Worm (Caenorhabditis elegans) whole organism, young adult: ENCODE data around the gene F58F12.4.

ENCODE experiments used
- B0261.1 ChIP-seq: sonication (generic microtip); optimal IDR thresholded peaks from 2 replicates; lab custom pipeline; 2016; ENCODE audit warnings: mild to moderate bottlenecking, missing genetic modification characterization, moderate library complexity, missing compliant biosample characterization
- B0336.3 ChIP-seq: fragments of 200-800 bp; sonication (Bioruptor generic); IDR thresholded peaks from 2 replicates; pipeline ENCODE4 v1.3.6; 2022; ENCODE audit warnings: missing genetic modification characterization, missing compliant biosample characterization
- F23B12.7 ChIP-seq: sonication (generic microtip); optimal IDR thresholded peaks from 2 replicates; lab custom pipeline; 2017; ENCODE audit warnings: missing genetic modification characterization, mild to moderate bottlenecking, missing compliant biosample characterization, antibody characterized with exemption, moderate library complexity; ENCODE audit not compliant: insufficient read depth
- F52B5.7 ChIP-seq: sonication (generic microtip); optimal IDR thresholded peaks from 2 replicates; lab custom pipeline; 2016; ENCODE audit warnings: mild to moderate bottlenecking, missing genetic modification characterization, missing compliant biosample characterization
- F55B11.4 ChIP-seq: sonication (generic microtip); optimal IDR thresholded peaks from 2 replicates; lab custom pipeline; 2016; ENCODE audit warnings: missing compliant biosample characterization, missing genetic modification characterization, borderline replicate concordance; ENCODE audit not compliant: insufficient read depth
- F57A8.1 ChIP-seq: fragments of 200-800 bp; sonication (Bioruptor generic); optimal IDR thresholded peaks from 2 replicates; lab custom pipeline; 2018; ENCODE audit warnings: mild to moderate bottlenecking, missing genetic modification characterization, moderate library complexity, missing compliant biosample characterization
- K11D2.4 ChIP-seq: fragments of 200-800 bp; sonication (Bioruptor generic); IDR thresholded peaks from 2 replicates; pipeline ENCODE4 v1.3.6; 2022; ENCODE audit warnings: missing genetic modification reagents, missing genetic modification characterization, missing compliant biosample characterization
- T07F8.4 ChIP-seq: sonication (generic microtip); optimal IDR thresholded peaks from 2 replicates; lab custom pipeline; 2016; ENCODE audit warnings: mild to moderate bottlenecking, missing genetic modification characterization, moderate library complexity, missing compliant biosample characterization
- Y53G8AR.9 ChIP-seq: fragments of 200-800 bp; sonication (Bioruptor generic); conservative IDR thresholded peaks from 2 replicates; pipeline ENCODE4 v1.3.6; 2022; ENCODE audit warnings: missing genetic modification reagents, missing genetic modification characterization, missing compliant biosample characterization
- Y56A3A.18 ChIP-seq: fragments of 200-800 bp; sonication (Bioruptor generic); IDR thresholded peaks from 2 replicates; pipeline ENCODE4 v1.3.6; 2022; ENCODE audit warnings: missing genetic modification reagents, missing genetic modification characterization, missing compliant biosample characterization
- Y67H2A.10 ChIP-seq: fragments of 200-800 bp; sonication (Bioruptor generic); conservative IDR thresholded peaks from 2 replicates; pipeline ENCODE4 v1.3.6; 2022; ENCODE audit warnings: missing genetic modification reagents, missing genetic modification characterization, missing compliant biosample characterization
- Y95B8A.8 ChIP-seq: fragments of 200-800 bp; sonication (Bioruptor generic); IDR thresholded peaks from 2 replicates; pipeline ENCODE4 v1.3.6; 2022; ENCODE audit warnings: missing genetic modification reagents, missing genetic modification characterization, missing compliant biosample characterization
- ZK185.1 ChIP-seq: sonication (generic microtip); optimal IDR thresholded peaks from 2 replicates; lab custom pipeline; 2016; ENCODE audit warnings: mild to moderate bottlenecking, missing genetic modification characterization, missing compliant biosample characterization; ENCODE audit not compliant: poor library complexity, severe bottlenecking
- athp-1 ChIP-seq: sonication (generic microtip); optimal IDR thresholded peaks from 2 replicates; lab custom pipeline; 2017; ENCODE audit warnings: mild to moderate bottlenecking, missing genetic modification characterization, missing compliant biosample characterization
- attf-3 ChIP-seq: fragments of 200-800 bp; sonication (Bioruptor generic); conservative IDR thresholded peaks from 2 replicates; pipeline ENCODE4 v1.3.6; 2022; ENCODE audit warnings: missing genetic modification reagents, missing genetic modification characterization, missing compliant biosample characterization
- bed-2 ChIP-seq: fragments of 200-800 bp; sonication (Bioruptor generic); IDR thresholded peaks from 2 replicates; pipeline ENCODE4 v1.3.6; 2022; ENCODE audit warnings: missing genetic modification reagents, missing genetic modification characterization, missing compliant biosample characterization
- ccch-3 ChIP-seq: fragments of 200-800 bp; sonication (Bioruptor generic); optimal IDR thresholded peaks from 2 replicates; lab custom pipeline; 2018; ENCODE audit warnings: mild to moderate bottlenecking, missing genetic modification characterization, missing compliant biosample characterization
- cebp-1 ChIP-seq, 2 experiments: fragments of 200-800 bp in 1 of 2; sonication (Bioruptor generic) in 1 of 2; sonication (generic microtip) in 1 of 2; IDR thresholded peaks in 1 of 2; optimal IDR thresholded peaks in 1 of 2; 2 replicates each; pipeline versions ENCODE4 v1.3.6 to Lab custom; 2017 to 2022; ENCODE audit warnings: missing compliant biosample characterization in 2 of 2, missing genetic modification characterization in 2 of 2, mild to moderate bottlenecking in 1 of 2, missing genetic modification reagents in 1 of 2, moderate library complexity in 1 of 2
- cebp-2 ChIP-seq: fragments of 200-800 bp; sonication (Bioruptor generic); IDR thresholded peaks from 2 replicates; pipeline ENCODE4 v1.3.6; 2022; ENCODE audit warnings: missing genetic modification characterization, missing compliant biosample characterization
- ceh-91 ChIP-seq: fragments of 200-800 bp; sonication (Bioruptor generic); IDR thresholded peaks from 2 replicates; pipeline ENCODE4 v1.3.6; 2022; ENCODE audit warnings: missing genetic modification reagents, missing genetic modification characterization, missing compliant biosample characterization
- chd-7 ChIP-seq: sonication (generic microtip); optimal IDR thresholded peaks from 2 replicates; lab custom pipeline; 2016; ENCODE audit warnings: mild to moderate bottlenecking, missing genetic modification characterization, moderate library complexity, missing compliant biosample characterization
- dox-1 ChIP-seq: fragments of 200-800 bp; sonication (Bioruptor generic); IDR thresholded peaks from 2 replicates; pipeline ENCODE4 v1.3.6; 2022; ENCODE audit warnings: missing genetic modification reagents, missing genetic modification characterization, missing compliant biosample characterization
- dpff-1 ChIP-seq: sonication (generic microtip); optimal IDR thresholded peaks from 2 replicates; lab custom pipeline; 2017; ENCODE audit warnings: mild to moderate bottlenecking, missing genetic modification characterization, missing compliant biosample characterization
- dpl-1 ChIP-seq: fragments of 150-350 bp; optimal IDR thresholded peaks from 2 replicates; lab custom pipeline; 2014; ENCODE audit warnings: missing biosample characterization, missing genetic modification reagents, missing genetic modification characterization
- gei-17 ChIP-seq: fragments of 200-800 bp; sonication (Bioruptor generic); optimal IDR thresholded peaks from 2 replicates; lab custom pipeline; 2018; ENCODE audit warnings: mild to moderate bottlenecking, missing genetic modification characterization, missing compliant biosample characterization
- him-1 ChIP-seq: sonication (generic microtip); optimal IDR thresholded peaks from 2 replicates; lab custom pipeline; 2016; ENCODE audit warnings: missing genotype, missing genetic modification reagents, missing genetic modification characterization, missing compliant biosample characterization
- hmg-1.2 ChIP-seq: fragments of 200-800 bp; sonication (Bioruptor generic); IDR thresholded peaks from 2 replicates; pipeline ENCODE4 v1.3.6; 2022; ENCODE audit warnings: missing genetic modification reagents, missing genetic modification characterization, missing compliant biosample characterization
- hsf-1 ChIP-seq: fragments of 200-800 bp; sonication (Bioruptor generic); IDR thresholded peaks from 2 replicates; pipeline ENCODE4 v1.3.6; 2022; ENCODE audit warnings: missing genetic modification reagents, missing genetic modification characterization, missing compliant biosample characterization
- lag-1 ChIP-seq: fragments of 200-800 bp; sonication (Bioruptor generic); IDR thresholded peaks from 2 replicates; pipeline ENCODE4 v1.3.6; 2022; ENCODE audit warnings: missing genetic modification reagents, missing genetic modification characterization, missing compliant biosample characterization
- let-526 ChIP-seq: fragments of 200-800 bp; sonication (Bioruptor generic); IDR thresholded peaks from 2 replicates; pipeline ENCODE4 v1.3.6; 2022; ENCODE audit warnings: missing genetic modification reagents, missing genetic modification characterization, missing compliant biosample characterization
- let-607 ChIP-seq, 2 experiments: fragments of 200-800 bp in 1 of 2; sonication (Bioruptor generic) in 1 of 2; sonication (generic microtip) in 1 of 2; optimal IDR thresholded peaks; 2 replicates each; lab custom pipeline; 2016 to 2018; ENCODE audit warnings: mild to moderate bottlenecking in 2 of 2, missing compliant biosample characterization in 2 of 2, missing genetic modification characterization in 2 of 2, moderate library complexity in 2 of 2, missing genotype in 1 of 2
- lin-40 ChIP-seq: sonication (generic microtip); optimal IDR thresholded peaks from 2 replicates; lab custom pipeline; 2016; ENCODE audit warnings: missing genetic modification characterization, mild to moderate bottlenecking, missing compliant biosample characterization, missing genotype, missing genetic modification reagents
- lsl-1 ChIP-seq: fragments of 200-800 bp; sonication (Bioruptor generic); optimal IDR thresholded peaks from 2 replicates; lab custom pipeline; 2018; ENCODE audit warnings: mild to moderate bottlenecking, missing genetic modification characterization, moderate library complexity, missing compliant biosample characterization
- madf-8 ChIP-seq: fragments of 200-800 bp; sonication (Bioruptor generic); conservative IDR thresholded peaks from 2 replicates; pipeline ENCODE4 v1.3.6; 2022; ENCODE audit warnings: missing genetic modification reagents, missing genetic modification characterization, missing compliant biosample characterization
- mcd-1 ChIP-seq: fragments of 200-800 bp; sonication (Bioruptor generic); IDR thresholded peaks from 2 replicates; pipeline ENCODE4 v1.3.6; 2022; ENCODE audit warnings: missing genetic modification reagents, missing genetic modification characterization, missing compliant biosample characterization
- mes-4 ChIP-seq: sonication (generic microtip); optimal IDR thresholded peaks from 2 replicates; lab custom pipeline; 2016; ENCODE audit warnings: missing genotype, missing genetic modification characterization, missing compliant biosample characterization
- nhr-27 ChIP-seq: fragments of 200-800 bp; sonication (Bioruptor generic); optimal IDR thresholded peaks from 2 replicates; lab custom pipeline; 2018; ENCODE audit warnings: mild to moderate bottlenecking, missing genetic modification characterization, moderate library complexity, missing compliant biosample characterization
- pbrm-1 ChIP-seq: fragments of 200-800 bp; sonication (Bioruptor generic); IDR thresholded peaks from 2 replicates; pipeline ENCODE4 v1.3.6; 2022; ENCODE audit warnings: missing genetic modification reagents, missing genetic modification characterization, missing compliant biosample characterization
- snpc-1.1 ChIP-seq: sonication (generic microtip); optimal IDR thresholded peaks from 2 replicates; lab custom pipeline; 2017; ENCODE audit warnings: missing genetic modification characterization, mild to moderate bottlenecking, missing compliant biosample characterization, antibody characterized with exemption, moderate library complexity, missing genotype, missing genetic modification reagents; ENCODE audit not compliant: insufficient read depth
- sptf-2 ChIP-seq: fragments of 200-800 bp; sonication (Bioruptor generic); optimal IDR thresholded peaks from 2 replicates; lab custom pipeline; 2018; ENCODE audit warnings: mild to moderate bottlenecking, missing genetic modification characterization, missing compliant biosample characterization
- tbx-9 ChIP-seq: sonication (generic microtip); optimal IDR thresholded peaks from 2 replicates; lab custom pipeline; 2016; ENCODE audit warnings: borderline replicate concordance, missing genetic modification characterization, inconsistent platforms, missing compliant biosample characterization
- unc-130 ChIP-seq: sonication (generic microtip); optimal IDR thresholded peaks from 2 replicates; lab custom pipeline; 2016; ENCODE audit warnings: missing genetic modification reagents, missing genetic modification characterization, missing compliant biosample characterization
- zim-3 ChIP-seq: sonication (generic microtip); optimal IDR thresholded peaks from 2 replicates; lab custom pipeline; 2017; ENCODE audit warnings: mild to moderate bottlenecking, missing genetic modification characterization, moderate library complexity, missing compliant biosample characterization
- ztf-18 ChIP-seq: sonication (generic microtip); optimal IDR thresholded peaks from 2 replicates; lab custom pipeline; 2016; ENCODE audit warnings: missing genotype, mild to moderate bottlenecking, missing genetic modification characterization, missing compliant biosample characterization
- ztf-26 ChIP-seq: sonication (generic microtip); optimal IDR thresholded peaks from 2 replicates; lab custom pipeline; 2017; ENCODE audit warnings: missing genetic modification characterization, missing compliant biosample characterization
- ztf-6 ChIP-seq: fragments of 200-800 bp; sonication (Bioruptor generic); IDR thresholded peaks from 2 replicates; pipeline ENCODE4 v1.3.6; 2022; ENCODE audit warnings: missing genetic modification reagents, missing genetic modification characterization, missing compliant biosample characterization

F58F12.4 gene

ce11 chrII:6346551-6347079 is 40.0 kb upstream of the F58F12.4 start (continued):
- TF ChIP-seq lsl-1 (GFP tag; lab: Kevin White, UChicago) (no peak), Y56A3A.18 (GFP tag; lab: Robert Waterston, UW) (peak; percentile 83; the same call in 1 of the 2 replicates), Y67H2A.10 (GFP tag; lab: Robert Waterston, UW) (no peak), Y53G8AR.9 (GFP tag; lab: Robert Waterston, UW) (peak; percentile 97), cebp-2 (GFP tag; lab: Robert Waterston, UW) (0 out of 2 replicates have a peak, but pooled peaks have one; percentile 65), B0336.3 (GFP tag; lab: Robert Waterston, UW) (peak; percentile 94), ztf-26 (tag; lab: Kevin White, UChicago) (peak; percentile 62), F55B11.4 (tag; lab: Kevin White, UChicago) (no peak), unc-130 (GFP tag; lab: Kevin White, UChicago) (peak; percentile 56), madf-8 (GFP tag; lab: Robert Waterston, UW) (no peak), ccch-3 (GFP tag; lab: Kevin White, UChicago) (no peak), zim-3 (tag; lab: Kevin White, UChicago) (peak; percentile 90), K11D2.4 (GFP tag; lab: Robert Waterston, UW) (peak; percentile 93), ztf-6 (GFP tag; lab: Robert Waterston, UW) (no peak), athp-1 (peak; percentile 63), attf-3 (GFP tag; lab: Robert Waterston, UW) (0 out of 2 replicates have a peak, but pooled peaks have one; percentile 26), chd-7 (tag; lab: Kevin White, UChicago) (peak; percentile 93), T07F8.4 (tag; lab: Kevin White, UChicago) (no peak), mes-4 (tag; lab: Kevin White, UChicago) (no peak), mcd-1 (GFP tag; lab: Robert Waterston, UW) (peak; percentile 57; the same call in 1 of the 2 replicates), hsf-1 (GFP tag; lab: Robert Waterston, UW) (no peak), gei-17 (GFP tag; lab: Kevin White, UChicago) (peak; percentile 80), let-526 (GFP tag; lab: Robert Waterston, UW) (peak; percentile 62; the same call in 1 of the 2 replicates), F57A8.1 (no peak), F23B12.7 (peak; percentile 96), lin-40 (tag; lab: Kevin White, UChicago) (peak; percentile 83), dox-1 (GFP tag; lab: Robert Waterston, UW) (peak; percentile 68), cebp-1 (GFP tag; IDR thresholded peaks at IDR 0.05; lab: Robert Waterston, UW) (peak; percentile 98), cebp-1 (tag; optimal IDR thresholded peaks at IDR 0.05; lab: Kevin White, UChicago) (peak; percentile 98), let-607 (tag; optimal IDR thresholded peaks at IDR 0.05; lab: Kevin White, UChicago) (peak in 1 of 2 experiments; percentile 10), ZK185.1 (peak; percentile 86), sptf-2 (GFP tag; lab: Kevin White, UChicago) (no peak), dpff-1 (tag; lab: Kevin White, UChicago) (peak; percentile 48), nhr-27 (no peak), B0261.1 (tag; lab: Kevin White, UChicago) (peak; percentile 18), Y95B8A.8 (GFP tag; lab: Robert Waterston, UW) (peak; percentile 60; the same call in 1 of the 2 replicates), lag-1 (0 out of 2 replicates have a peak, but pooled peaks have one; percentile 44), dpl-1 (GFP tag; lab: Kevin White, UChicago) (no peak), pbrm-1 (GFP tag; lab: Robert Waterston, UW) (peak; percentile 73; the same call in 1 of the 2 replicates), hmg-1.2 (GFP tag; lab: Robert Waterston, UW) (peak; percentile 42), F52B5.7 (tag; lab: Kevin White, UChicago) (peak; percentile 85), him-1 (peak; percentile 3), ceh-91 (GFP tag; lab: Robert Waterston, UW) (no peak), ztf-18 (tag; lab: Kevin White, UChicago) (peak; percentile 40), tbx-9 (tag; lab: Kevin White, UChicago) (no peak), snpc-1.1 (tag; lab: Kevin White, UChicago) (no peak), bed-2 (GFP tag; lab: Robert Waterston, UW) (no peak)
